Worm (Caenorhabditis elegans) whole organism, L4 larva: ENCODE measurements around the gene irld-9.

Experiments used
- D1046.2 ChIP-seq: fragments of 200-800 bp; sonication (Bioruptor generic); IDR thresholded peaks from 2 replicates; pipeline ENCODE4 v1.3.6; 2022; ENCODE audit warnings: missing genetic modification characterization, missing compliant biosample characterization
- F10B5.3 ChIP-seq: sonication (generic microtip); optimal IDR thresholded peaks from 2 replicates; lab custom pipeline; 2016; ENCODE audit warnings: mild to moderate bottlenecking, missing genetic modification characterization, missing compliant biosample characterization
- F26F4.8 ChIP-seq: fragments of 200-800 bp; sonication (Bioruptor generic); conservative IDR thresholded peaks from 2 replicates; pipeline ENCODE4 v1.3.6; 2022; ENCODE audit warnings: missing genetic modification characterization, missing compliant biosample characterization
- T20F7.1 ChIP-seq: fragments of 200-800 bp; sonication (Bioruptor generic); optimal IDR thresholded peaks from 2 replicates; lab custom pipeline; 2018; ENCODE audit warnings: mild to moderate bottlenecking, missing genetic modification characterization, missing compliant biosample characterization
- Y75B8A.6 ChIP-seq: fragments of 200-800 bp; sonication (Bioruptor generic); IDR thresholded peaks from 2 replicates; pipeline ENCODE4 v1.3.6; 2022; ENCODE audit warnings: missing genetic modification reagents, missing genetic modification characterization, missing compliant biosample characterization
- ZK546.5 ChIP-seq, 2 experiments: sonication (generic microtip); optimal IDR thresholded peaks; 2 replicates each; lab custom pipeline; 2017; ENCODE audit warnings: missing biosample characterization in 2 of 2, missing genetic modification characterization in 2 of 2
- aly-2 ChIP-seq: sonication (generic microtip); optimal IDR thresholded peaks from 2 replicates; lab custom pipeline; 2018; ENCODE audit warnings: missing biosample characterization, missing genetic modification characterization
- ceh-32 ChIP-seq: sonication (generic microtip); optimal IDR thresholded peaks from 2 replicates; lab custom pipeline; 2016; ENCODE audit warnings: mild to moderate bottlenecking, missing genetic modification characterization, missing compliant biosample characterization; ENCODE audit not compliant: poor library complexity
- ceh-44 ChIP-seq: fragments of 200-800 bp; sonication (Bioruptor generic); IDR thresholded peaks from 2 replicates; pipeline ENCODE4 v1.3.6; 2022; ENCODE audit warnings: missing genetic modification reagents, missing genetic modification characterization, missing compliant biosample characterization
- ceh-82 ChIP-seq: sonication (generic microtip); optimal IDR thresholded peaks from 2 replicates; lab custom pipeline; 2017; ENCODE audit warnings: missing biosample characterization, missing genetic modification characterization
- ces-1 ChIP-seq: fragments of 150-350 bp; sonication (generic microtip); optimal IDR thresholded peaks from 4 replicates; lab custom pipeline; 2014; ENCODE audit warnings: missing biosample characterization, missing genetic modification reagents, missing genetic modification characterization
- daf-16 ChIP-seq, 3 experiments: sonication (generic microtip); optimal IDR thresholded peaks; 2 replicates each; lab custom pipeline; 2016 to 2017; ENCODE audit warnings: missing genetic modification characterization in 3 of 3, missing genetic modification reagents in 3 of 3, mild to moderate bottlenecking in 2 of 3, missing compliant biosample characterization in 2 of 3, missing biosample characterization in 1 of 3, moderate library complexity in 1 of 3
- dmd-8 ChIP-seq: fragments of 200-800 bp; sonication (Bioruptor generic); IDR thresholded peaks from 2 replicates; pipeline ENCODE4 v1.3.6; 2022; ENCODE audit warnings: missing genetic modification characterization, missing compliant biosample characterization
- dmd-9 ChIP-seq: fragments of 200-800 bp; sonication (Bioruptor generic); IDR thresholded peaks from 2 replicates; pipeline ENCODE4 v1.3.6; 2022; ENCODE audit warnings: missing genetic modification reagents, missing genetic modification characterization, missing compliant biosample characterization
- egl-43 ChIP-seq: fragments of 200-800 bp; sonication (Bioruptor generic); IDR thresholded peaks from 2 replicates; pipeline ENCODE4 v1.3.6; 2022; ENCODE audit warnings: missing genetic modification reagents, missing genetic modification characterization, missing compliant biosample characterization
- fkh-10 ChIP-seq: fragments of 150-350 bp; optimal IDR thresholded peaks from 2 replicates; lab custom pipeline; 2014; ENCODE audit warnings: missing biosample characterization, missing genetic modification reagents, missing genetic modification characterization
- fos-1 ChIP-seq: fragments of 150-350 bp; optimal IDR thresholded peaks from 2 replicates; lab custom pipeline; 2014; ENCODE audit warnings: missing biosample characterization, missing genetic modification characterization
- gei-8 ChIP-seq: fragments of 200-800 bp; sonication (Bioruptor generic); optimal IDR thresholded peaks from 2 replicates; lab custom pipeline; 2018; ENCODE audit warnings: mild to moderate bottlenecking, missing genetic modification characterization, missing compliant biosample characterization
- hlh-11 ChIP-seq: fragments of 200-800 bp; sonication (Bioruptor generic); optimal IDR thresholded peaks from 2 replicates; lab custom pipeline; 2018; ENCODE audit warnings: mild to moderate bottlenecking, missing genetic modification characterization, missing compliant biosample characterization
- lin-13 ChIP-seq: fragments of 150-350 bp; optimal IDR thresholded peaks from 2 replicates; lab custom pipeline; 2014; ENCODE audit warnings: missing biosample characterization, missing genetic modification reagents, missing genetic modification characterization
- madf-5 ChIP-seq, 2 experiments: fragments of 200-800 bp; sonication (Bioruptor generic); IDR thresholded peaks; 2 replicates each; pipeline ENCODE4 v1.3.6; 2022; ENCODE audit warnings: missing compliant biosample characterization in 2 of 2, missing genetic modification characterization in 2 of 2
- mdt-29 ChIP-seq: fragments of 200-800 bp; sonication (Bioruptor generic); IDR thresholded peaks from 2 replicates; pipeline ENCODE4 v1.3.6; 2022; ENCODE audit warnings: missing genetic modification reagents, missing genetic modification characterization, missing compliant biosample characterization
- mxl-3 ChIP-seq: fragments of 200-800 bp; sonication (Bioruptor generic); optimal IDR thresholded peaks from 2 replicates; lab custom pipeline; 2018; ENCODE audit warnings: mild to moderate bottlenecking, missing genetic modification characterization, missing compliant biosample characterization
- nhr-10 ChIP-seq: fragments of 150-350 bp; optimal IDR thresholded peaks from 2 replicates; lab custom pipeline; 2014; ENCODE audit warnings: missing biosample characterization, missing genetic modification characterization
- nhr-102 ChIP-seq: sonication (generic microtip); optimal IDR thresholded peaks from 2 replicates; lab custom pipeline; 2016; ENCODE audit warnings: mild to moderate bottlenecking, missing genetic modification characterization, moderate library complexity, missing compliant biosample characterization
- nhr-11 ChIP-seq: fragments of 150-350 bp; optimal IDR thresholded peaks from 2 replicates; lab custom pipeline; 2014; ENCODE audit warnings: missing biosample characterization, missing genetic modification characterization
- nhr-237 ChIP-seq: sonication (generic microtip); optimal IDR thresholded peaks from 2 replicates; lab custom pipeline; 2017; ENCODE audit warnings: missing biosample characterization, missing genetic modification characterization
- nhr-48 ChIP-seq: sonication (generic microtip); optimal IDR thresholded peaks from 2 replicates; lab custom pipeline; 2016; ENCODE audit warnings: mild to moderate bottlenecking, missing genetic modification characterization, missing compliant biosample characterization
- nhr-76 ChIP-seq: fragments of 150-350 bp; optimal IDR thresholded peaks from 2 replicates; lab custom pipeline; 2014; ENCODE audit warnings: missing biosample characterization, missing genetic modification characterization
- nhr-77 ChIP-seq: fragments of 150-350 bp; optimal IDR thresholded peaks from 2 replicates; lab custom pipeline; 2014; ENCODE audit warnings: missing biosample characterization, missing genetic modification characterization
- pha-4 ChIP-seq, 2 experiments: fragments of 150-350 bp in 1 of 2; fragments of 200-800 bp in 1 of 2; sonication (Bioruptor generic) in 1 of 2; IDR thresholded peaks in 1 of 2; optimal IDR thresholded peaks in 1 of 2; 2 replicates each; pipeline versions ENCODE4 v1.3.6 to Lab custom; 2014 to 2022; ENCODE audit warnings: missing genetic modification characterization in 2 of 2, missing genetic modification reagents in 2 of 2, missing biosample characterization in 1 of 2, missing compliant biosample characterization in 1 of 2
- saeg-2 ChIP-seq: fragments of 200-800 bp; sonication (Bioruptor generic); IDR thresholded peaks from 2 replicates; pipeline ENCODE4 v1.3.6; 2022; ENCODE audit warnings: missing genetic modification reagents, missing genetic modification characterization, missing compliant biosample characterization
- sdz-12 ChIP-seq: fragments of 200-800 bp; sonication (Bioruptor generic); optimal IDR thresholded peaks from 2 replicates; lab custom pipeline; 2018; ENCODE audit warnings: mild to moderate bottlenecking, missing genetic modification characterization, missing compliant biosample characterization
- skn-1 ChIP-seq: fragments of 150-350 bp; optimal IDR thresholded peaks from 2 replicates; lab custom pipeline; 2014; ENCODE audit warnings: missing biosample characterization, missing genetic modification characterization
- snpc-1.2 ChIP-seq: fragments of 200-800 bp; sonication (Bioruptor generic); IDR thresholded peaks from 2 replicates; pipeline ENCODE4 v1.3.6; 2022; ENCODE audit warnings: missing genetic modification reagents, missing genetic modification characterization, missing compliant biosample characterization
- spr-1 ChIP-seq: sonication (generic microtip); optimal IDR thresholded peaks from 2 replicates; lab custom pipeline; 2016; ENCODE audit warnings: mild to moderate bottlenecking, missing genetic modification characterization, missing compliant biosample characterization
- tra-1 ChIP-seq: fragments of 200-800 bp; sonication (Bioruptor generic); IDR thresholded peaks from 2 replicates; pipeline ENCODE4 v1.3.6; 2022; ENCODE audit warnings: missing genetic modification reagents, missing genetic modification characterization, missing compliant biosample characterization
- unc-130 ChIP-seq: sonication (generic microtip); optimal IDR thresholded peaks from 2 replicates; lab custom pipeline; 2016; ENCODE audit warnings: missing genetic modification reagents, missing genetic modification characterization, missing compliant biosample characterization
- unc-62 ChIP-seq, 3 experiments: fragments of 150-350 bp in 1 of 3; sonication (generic microtip); optimal IDR thresholded peaks in 2 of 3; peaks in 1 of 3; 1 replicate in 1 of 3; 2 replicates in 2 of 3; lab custom pipeline; 2014 to 2017; ENCODE audit warnings: missing biosample characterization in 3 of 3, missing genetic modification characterization in 3 of 3, missing genetic modification reagents in 3 of 3, missing genotype in 1 of 3
- zag-1 ChIP-seq: fragments of 150-350 bp; optimal IDR thresholded peaks from 2 replicates; lab custom pipeline; 2014; ENCODE audit warnings: missing biosample characterization, missing genetic modification characterization
- zfp-2 ChIP-seq: sonication (generic microtip); optimal IDR thresholded peaks from 2 replicates; lab custom pipeline; 2016; ENCODE audit warnings: mild to moderate bottlenecking, missing genetic modification characterization, missing compliant biosample characterization
- zfp-3 ChIP-seq: fragments of 200-800 bp; sonication (Bioruptor generic); conservative IDR thresholded peaks from 2 replicates; pipeline ENCODE4 v1.3.6; 2022; ENCODE audit warnings: missing genetic modification reagents, missing genetic modification characterization, missing compliant biosample characterization
- zip-11 ChIP-seq: fragments of 200-800 bp; sonication (Bioruptor generic); IDR thresholded peaks from 2 replicates; pipeline ENCODE4 v1.3.6; 2022; ENCODE audit warnings: missing genetic modification characterization, missing compliant biosample characterization
- zip-2 ChIP-seq: fragments of 150-350 bp; optimal IDR thresholded peaks from 2 replicates; lab custom pipeline; 2014; ENCODE audit warnings: missing biosample characterization, missing genetic modification characterization
- ztf-7 ChIP-seq: fragments of 150-350 bp; optimal IDR thresholded peaks from 2 replicates; lab custom pipeline; 2014; ENCODE audit warnings: missing biosample characterization, missing genetic modification characterization

irld-9 gene

DNA sequence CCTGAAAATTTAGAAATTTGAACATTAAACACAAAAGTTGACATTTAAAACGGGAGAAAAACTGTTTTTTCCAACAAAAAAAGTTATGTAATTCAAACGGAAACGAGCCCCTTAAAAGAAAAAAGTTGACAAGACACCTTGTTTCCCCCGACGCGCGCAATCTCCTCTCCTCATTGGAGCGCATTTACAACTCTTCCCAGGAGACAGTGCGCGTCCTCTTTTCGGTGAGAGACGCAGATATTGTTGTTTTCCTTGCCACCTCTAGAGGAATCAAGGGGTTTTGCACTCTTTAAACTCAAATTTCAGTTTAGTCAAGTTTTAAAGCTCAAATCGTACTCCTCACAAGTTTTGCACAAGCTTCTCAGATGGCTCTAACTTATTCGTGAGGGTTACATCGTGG, 42.9 kb downstream of the irld-9 start, which contains the start of gene F58E1.13:
TSS of gene F58E1.13 (minus strand) at position 12 of the 400 bp plus-strand sequence.
- TF ChIP-seq F26F4.8 (GFP tag; lab: Robert Waterston, UW): no peak
- TF ChIP-seq zfp-3: no peak
- no peak for TF ChIP-seq nhr-76 (tag; lab: Kevin White, UChicago)
- TF ChIP-seq ztf-7 (tag; lab: Kevin White, UChicago): no peak
- TF ChIP-seq F10B5.3 (tag; lab: Kevin White, UChicago): no peak
- no peak for TF ChIP-seq hlh-11 (tag; lab: Kevin White, UChicago)
- no peak for TF ChIP-seq Y75B8A.6 (GFP tag; lab: Robert Waterston, UW)
- no peak for TF ChIP-seq T20F7.1
- no peak for TF ChIP-seq gei-8 (GFP tag; lab: Kevin White, UChicago)
- no peak for TF ChIP-seq ceh-82
- no peak for TF ChIP-seq zag-1

DNA sequence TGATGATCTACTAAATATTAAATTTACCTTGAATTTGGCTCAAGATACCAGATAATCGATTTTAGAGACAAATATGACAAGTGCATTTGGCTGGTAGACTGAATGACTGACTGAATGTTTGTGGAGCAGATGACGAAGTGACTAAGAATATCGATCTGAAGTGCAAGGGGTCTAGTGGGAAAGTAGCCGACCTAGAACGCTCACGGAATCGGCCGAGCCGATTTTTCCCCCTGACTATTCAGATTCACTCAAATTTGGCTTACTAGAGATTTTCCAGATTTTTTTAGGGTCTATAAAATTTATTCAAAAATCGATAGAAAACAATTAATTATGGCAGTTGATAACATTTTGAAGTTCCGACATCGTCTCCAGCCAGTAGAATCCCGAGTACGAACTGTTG, 44.2 kb downstream of the irld-9 start, which contains the start of gene fbxc-26:
TSS of gene fbxc-26 (minus strand) at position 101 of the 400 bp plus-strand sequence.
- TF ChIP-seq dmd-9 (GFP tag; lab: Robert Waterston, UW) (no peak), mxl-3 (GFP tag; lab: Kevin White, UChicago) (no peak), aly-2 (tag; lab: Kevin White, UChicago) (no peak), madf-5 (GFP tag; IDR thresholded peaks at IDR 0.05; lab: Robert Waterston, UW) (no peak), ceh-82 (no peak), nhr-10 (no peak), dmd-8 (GFP tag; lab: Robert Waterston, UW) (no peak), nhr-77 (tag; lab: Kevin White, UChicago) (no peak), fkh-10 (GFP tag; lab: Kevin White, UChicago) (no peak), mdt-29 (no peak), spr-1 (no peak)

DNA sequence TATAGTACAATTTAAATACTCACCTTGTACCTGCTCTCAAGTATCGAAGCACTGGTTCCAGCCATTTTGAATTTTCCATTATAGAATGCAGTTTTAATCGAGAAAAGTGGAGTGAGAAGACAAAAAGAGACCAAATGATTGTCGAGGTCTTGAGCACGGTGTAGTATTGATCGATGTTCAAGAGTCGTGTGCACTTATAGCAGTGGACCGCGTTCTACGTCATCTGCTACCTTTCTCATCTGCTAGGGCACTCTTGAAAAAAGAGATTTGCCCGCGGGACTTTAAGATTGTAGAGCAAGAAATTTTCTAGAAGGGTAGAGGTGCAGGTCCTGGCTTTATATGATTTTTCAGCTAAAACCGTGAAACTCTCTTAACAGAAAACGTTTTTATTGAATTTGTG, 45.9 kb downstream of the irld-9 start, which contains the start of gene fbxc-21:
TSS of gene fbxc-21 (minus strand) at position 101 of the 400 bp plus-strand sequence.
- TF ChIP-seq zip-2 (tag; lab: Kevin White, UChicago) (no peak), snpc-1.2 (GFP tag; lab: Robert Waterston, UW) (no peak), mxl-3 (GFP tag; lab: Kevin White, UChicago) (no peak), zip-11 (GFP tag; lab: Robert Waterston, UW) (no peak), nhr-76 (tag; lab: Kevin White, UChicago) (no peak), fos-1 (no peak), tra-1 (GFP tag; lab: Robert Waterston, UW) (no peak), nhr-11 (tag; lab: Kevin White, UChicago) (no peak), ztf-7 (tag; lab: Kevin White, UChicago) (no peak), nhr-77 (tag; lab: Kevin White, UChicago) (no peak), lin-13 (GFP tag; lab: Kevin White, UChicago) (no peak), zag-1 (no peak)

DNA sequence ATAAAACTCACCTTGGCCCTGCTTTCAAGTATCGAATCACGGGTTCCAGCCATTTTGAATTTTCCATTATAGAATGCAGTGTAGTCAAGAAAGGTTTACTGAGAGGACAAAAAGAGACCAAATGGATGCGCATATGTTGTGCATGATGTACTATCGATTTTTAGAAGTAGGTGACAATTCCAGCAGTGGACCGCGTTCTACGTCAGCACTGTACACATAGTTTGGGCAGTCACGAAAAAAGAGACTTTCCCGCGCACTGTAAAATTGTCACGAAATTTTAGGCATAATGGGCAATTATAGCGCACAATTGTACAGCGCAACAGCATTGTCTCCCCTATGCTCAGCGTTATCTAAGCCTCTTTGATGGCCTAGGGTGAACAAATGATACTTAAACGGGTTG, 47.7 kb downstream of the irld-9 start, which contains the start of gene fbxc-22:
TSS of gene fbxc-22 (minus strand) at position 101 of the 400 bp plus-strand sequence.
- TF ChIP-seq unc-130 (GFP tag; lab: Kevin White, UChicago) (no peak), nhr-237 (tag; lab: Kevin White, UChicago) (no peak), nhr-48 (no peak), saeg-2 (GFP tag; lab: Robert Waterston, UW) (no peak), unc-62 (GFP tag; optimal IDR thresholded peaks at IDR 0.05 in 1 of 2; lab: Kevin White, UChicago) (no peak), unc-62 (tag; optimal IDR thresholded peaks at IDR 0.05; lab: Kevin White, UChicago) (no peak), fos-1 (no peak), ces-1 (GFP tag; lab: Kevin White, UChicago) (no peak), zfp-3 (no peak), ceh-32 (no peak), zfp-2 (tag; lab: Kevin White, UChicago) (no peak), egl-43 (no peak), skn-1 (tag; lab: Kevin White, UChicago) (no peak), ceh-44 (GFP tag; lab: Robert Waterston, UW) (no peak), sdz-12 (GFP tag; lab: Kevin White, UChicago) (no peak), pha-4 (GFP tag; IDR thresholded peaks at IDR 0.05; lab: Robert Waterston, UW) (no peak), pha-4 (tag; optimal IDR thresholded peaks at IDR 0.05; lab: Kevin White, UChicago) (no peak), D1046.2 (GFP tag; lab: Robert Waterston, UW) (no peak), nhr-102 (tag; lab: Kevin White, UChicago) (no peak), daf-16 (GFP tag; optimal IDR thresholded peaks at IDR 0.05; lab: Kevin White, UChicago) (no peak), daf-16 (tag; optimal IDR thresholded peaks at IDR 0.05; lab: Kevin White, UChicago) (no peak), ZK546.5 (tag; optimal IDR thresholded peaks at IDR 0.05; lab: Kevin White, UChicago) (no peak)
